Worm (Caenorhabditis elegans): ENCODE data around the gene F25B5.3.

Gene F25B5.3

ce11 chrIII:5934138-5934658 is 14.5 kb upstream of the F25B5.3 start:
- TF ChIP-seq crh-2 (tag; optimal IDR thresholded peaks at IDR 0.05) (no peak), mdl-1 (tag; optimal IDR thresholded peaks at IDR 0.05) (no peak), lsy-2 (tag; optimal IDR thresholded peaks at IDR 0.05) (peak in 1 of 2 experiments; percentile 9), snpc-4 (tag; optimal IDR thresholded peaks at IDR 0.05) (no peak), C34F6.9 (tag; optimal IDR thresholded peaks at IDR 0.05) (peak; percentile 40), egl-27 (tag; optimal IDR thresholded peaks at IDR 0.05) (no peak), mbf-1 (tag; optimal IDR thresholded peaks at IDR 0.05) (no peak), elt-3 (tag; optimal IDR thresholded peaks at IDR 0.05) (no peak), blmp-1 (tag; optimal IDR thresholded peaks at IDR 0.05; ENCODE audit: insufficient read depth) (no peak), unc-55 (GFP tag; optimal IDR thresholded peaks at IDR 0.05) (no peak), F13H6.1 (tag; optimal IDR thresholded peaks at IDR 0.05) (peak; percentile 24), lin-13 (GFP tag; optimal IDR thresholded peaks at IDR 0.05) (no peak)

ce11 chrIII:5936992-5937391 is 11.7 kb upstream of the F25B5.3 start, which contains the start of gene EGAP1.1:
Gene EGAP1.1 (minus strand): TSS chrIII:5937220.
- TF ChIP-seq C34F6.9 (tag; optimal IDR thresholded peaks at IDR 0.05) (peak; percentile 2), fos-1 (tag; optimal IDR thresholded peaks at IDR 0.05) (no peak)

- peak; percentile 64 for TF ChIP-seq ztf-4 (tag; optimal IDR thresholded peaks at IDR 0.05)
- peak; percentile 71 for TF ChIP-seq sem-4 (tag; optimal IDR thresholded peaks at IDR 0.05)
- no peak for TF ChIP-seq nhr-237 (tag; optimal IDR thresholded peaks at IDR 0.05)
- no peak for TF ChIP-seq nhr-12 (tag; optimal IDR thresholded peaks at IDR 0.05)
- TF ChIP-seq nhr-21 (tag; optimal IDR thresholded peaks at IDR 0.05): peak; percentile 95
- peak; percentile 95 for TF ChIP-seq nhr-25 (tag; optimal IDR thresholded peaks at IDR 0.05)
- no peak for TF ChIP-seq unc-39 (tag; optimal IDR thresholded peaks at IDR 0.05)
- TF ChIP-seq elt-1 (tag; optimal IDR thresholded peaks at IDR 0.05): no peak
- peak; percentile 87 for TF ChIP-seq crh-2 (tag; optimal IDR thresholded peaks at IDR 0.05)
- TF ChIP-seq unc-55 (GFP tag; optimal IDR thresholded peaks at IDR 0.05): peak; percentile 86
- no peak for TF ChIP-seq ZK546.5 (tag; optimal IDR thresholded peaks at IDR 0.05)
- peak; percentile 54 for TF ChIP-seq unc-62 (GFP tag; optimal IDR thresholded peaks at IDR 0.05)
- no peak for TF ChIP-seq alr-1 (tag; optimal IDR thresholded peaks at IDR 0.05)
- TF ChIP-seq sma-3 (GFP tag; optimal IDR thresholded peaks at IDR 0.05): peak; percentile 90
- peak; percentile 54 for TF ChIP-seq gmeb-1 (tag; optimal IDR thresholded peaks at IDR 0.05)
- no peak for TF ChIP-seq snpc-4 (tag; optimal IDR thresholded peaks at IDR 0.05)
- peak; percentile 69 for TF ChIP-seq lin-39 (tag; optimal IDR thresholded peaks at IDR 0.05)
- no peak for TF ChIP-seq mbf-1 (tag; optimal IDR thresholded peaks at IDR 0.05)
- peak; percentile 39 for TF ChIP-seq mab-5 (tag; optimal IDR thresholded peaks at IDR 0.05)
- TF ChIP-seq nhr-11 (tag; optimal IDR thresholded peaks at IDR 0.05): no peak
- no peak for TF ChIP-seq aly-2 (tag; optimal IDR thresholded peaks at IDR 0.05)
- TF ChIP-seq mdl-1 (tag; optimal IDR thresholded peaks at IDR 0.05): peak in 1 of 2 experiments; percentile 50
- TF ChIP-seq fos-1 (tag; optimal IDR thresholded peaks at IDR 0.05): peak; percentile 86
- peak; percentile 82 for TF ChIP-seq blmp-1 (tag; optimal IDR thresholded peaks at IDR 0.05; ENCODE audit: insufficient read depth)
- no peak for TF ChIP-seq nhr-10 (tag; optimal IDR thresholded peaks at IDR 0.05)
- peak in 1 of 2 experiments; percentile 75 for TF ChIP-seq lsy-2 (tag; optimal IDR thresholded peaks at IDR 0.05)
- TF ChIP-seq nhr-6 (tag; optimal IDR thresholded peaks at IDR 0.05): peak; percentile 65
- peak; percentile 70 for TF ChIP-seq ceh-16 (tag; optimal IDR thresholded peaks at IDR 0.05)
- peak; percentile 28 for TF ChIP-seq zag-1 (tag; optimal IDR thresholded peaks at IDR 0.05)
- peak; percentile 84 for TF ChIP-seq sma-9 (GFP tag; optimal IDR thresholded peaks at IDR 0.05)
- no peak for TF ChIP-seq sma-9 (tag; optimal IDR thresholded peaks at IDR 0.05)
- peak; percentile 76 for TF ChIP-seq Y55F3AM.14 (GFP tag; optimal IDR thresholded peaks at IDR 0.05)
- TF ChIP-seq ama-1 (optimal IDR thresholded peaks at IDR 0.05): no peak
- peak; percentile 88 for TF ChIP-seq egl-27 (tag; optimal IDR thresholded peaks at IDR 0.05)
- peak; percentile 63 for TF ChIP-seq F13H6.1 (tag; optimal IDR thresholded peaks at IDR 0.05)
- TF ChIP-seq nhr-77 (tag; optimal IDR thresholded peaks at IDR 0.05): no peak
- TF ChIP-seq nhr-129 (tag; optimal IDR thresholded peaks at IDR 0.05): peak; percentile 98
- TF ChIP-seq C34F6.9 (tag; optimal IDR thresholded peaks at IDR 0.05): peak; percentile 66
Observed at ce11 chrIII:5938013-5938412, 10.7 kb upstream of the F25B5.3 start.
